Fruit fly (Drosophila melanogaster) whole organism, embryonic: ENCODE data around the gene lectin-37Db.

Experiments
- ATbp ChIP-seq: fragments of 200-800 bp; sonication (Bioruptor generic); optimal IDR thresholded peaks from 2 replicates; lab custom pipeline; 2017; ENCODE audit warnings: missing biosample characterization, mild to moderate bottlenecking, missing genetic modification characterization, missing genetic modification reagents
- Atf3 ChIP-seq: fragments of 200-800 bp; sonication (Bioruptor generic); optimal IDR thresholded peaks from 3 replicates; lab custom pipeline; 2016; ENCODE audit warnings: missing biosample characterization, missing genetic modification characterization
- BtbVII ChIP-seq: fragments of 200-800 bp; sonication (Bioruptor generic); optimal IDR thresholded peaks from 3 replicates; lab custom pipeline; 2017; ENCODE audit warnings: missing biosample characterization, mild to moderate bottlenecking, missing genetic modification characterization
- CG10321 ChIP-seq: fragments of 200-800 bp; sonication (Bioruptor generic); IDR thresholded peaks from 2 replicates; pipeline ENCODE4 v1.3.6; 2022; ENCODE audit warnings: missing biosample characterization, missing genetic modification characterization
- CG10565 ChIP-seq: fragments of 200-800 bp; sonication (Bioruptor generic); optimal IDR thresholded peaks from 3 replicates; lab custom pipeline; 2016; ENCODE audit warnings: missing biosample characterization, mild to moderate bottlenecking, missing genetic modification characterization
- CG11456 ChIP-seq: fragments of 200-800 bp; sonication (Bioruptor generic); IDR thresholded peaks from 3 replicates; pipeline ENCODE4 v1.3.6; 2022; ENCODE audit warnings: missing biosample characterization, missing genetic modification characterization
- CG11560 ChIP-seq: fragments of 200-800 bp; sonication (Bioruptor generic); IDR thresholded peaks from 3 replicates; pipeline ENCODE4 v1.3.6; 2022; ENCODE audit warnings: missing biosample characterization, missing genetic modification characterization
- CG12219 ChIP-seq: fragments of 200-800 bp; sonication (Bioruptor generic); optimal IDR thresholded peaks from 3 replicates; lab custom pipeline; 2018; ENCODE audit warnings: missing biosample characterization, mild to moderate bottlenecking, missing genetic modification characterization
- CG12391 ChIP-seq: fragments of 200-800 bp; sonication (Bioruptor generic); optimal IDR thresholded peaks from 3 replicates; lab custom pipeline; 2018; ENCODE audit warnings: missing biosample characterization, mild to moderate bottlenecking, missing genetic modification characterization, moderate library complexity
- CG1647 ChIP-seq: fragments of 200-800 bp; sonication (Bioruptor generic); optimal IDR thresholded peaks from 3 replicates; lab custom pipeline; 2016; ENCODE audit warnings: missing biosample characterization, missing genetic modification characterization
- CG17359 ChIP-seq: fragments of 200-800 bp; sonication (Bioruptor generic); optimal IDR thresholded peaks from 3 replicates; lab custom pipeline; 2018; ENCODE audit warnings: missing biosample characterization, mild to moderate bottlenecking, missing genetic modification characterization, moderate library complexity
- CG17912 ChIP-seq: fragments of 200-800 bp; sonication (Bioruptor generic); optimal IDR thresholded peaks from 2 replicates; lab custom pipeline; 2018; ENCODE audit warnings: missing biosample characterization, mild to moderate bottlenecking, missing genetic modification characterization
- CG31224 ChIP-seq: fragments of 200-800 bp; sonication (Bioruptor generic); IDR thresholded peaks from 2 replicates; pipeline ENCODE4 v1.3.6; 2022; ENCODE audit warnings: missing biosample characterization, missing genetic modification characterization
- CG34422 ChIP-seq: fragments of 200-800 bp; sonication (Bioruptor generic); IDR thresholded peaks from 3 replicates; pipeline ENCODE4 v1.3.6; 2022; ENCODE audit warnings: missing biosample characterization, missing genetic modification characterization
- CG4328 ChIP-seq: fragments of 200-800 bp; sonication (Bioruptor generic); optimal IDR thresholded peaks from 3 replicates; lab custom pipeline; 2017; ENCODE audit warnings: missing biosample characterization, missing genetic modification reagents, missing genetic modification characterization
- CG4854 ChIP-seq: fragments of 200-800 bp; sonication (Bioruptor generic); optimal IDR thresholded peaks from 2 replicates; lab custom pipeline; 2016; ENCODE audit warnings: missing biosample characterization, missing genetic modification characterization, inconsistent platforms
- Camta ChIP-seq: fragments of 200-800 bp; sonication (Bioruptor generic); optimal IDR thresholded peaks from 2 replicates; lab custom pipeline; 2016; ENCODE audit warnings: missing biosample characterization, missing genetic modification characterization
- D19B ChIP-seq: fragments of 200-800 bp; sonication (Bioruptor generic); optimal IDR thresholded peaks from 2 replicates; lab custom pipeline; 2017; ENCODE audit warnings: missing biosample characterization, mild to moderate bottlenecking, missing genetic modification characterization
- Dref ChIP-seq: fragments of 200-800 bp; sonication (Bioruptor generic); IDR thresholded peaks from 2 replicates; pipeline ENCODE4 v1.3.6; 2022; ENCODE audit warnings: missing biosample characterization, missing genetic modification characterization
- Ets97D ChIP-seq: fragments of 200-800 bp; sonication (Bioruptor generic); optimal IDR thresholded peaks from 3 replicates; lab custom pipeline; 2016; ENCODE audit warnings: missing biosample characterization, missing genetic modification characterization
- Fer3 ChIP-seq: fragments of 200-800 bp; sonication (Bioruptor generic); optimal IDR thresholded peaks from 2 replicates; lab custom pipeline; 2018; ENCODE audit warnings: missing biosample characterization, mild to moderate bottlenecking, missing genetic modification characterization, moderate library complexity
- GATAe ChIP-seq: fragments of 200-800 bp; sonication (Bioruptor generic); conservative IDR thresholded peaks from 2 replicates; pipeline ENCODE4 v1.3.6; 2022; ENCODE audit warnings: missing biosample characterization, missing genetic modification characterization
- HmgZ ChIP-seq: fragments of 200-800 bp; sonication (Bioruptor generic); optimal IDR thresholded peaks from 2 replicates; lab custom pipeline; 2018; ENCODE audit warnings: missing biosample characterization, mild to moderate bottlenecking, missing genetic modification characterization
- Hmr ChIP-seq: fragments of 200-800 bp; sonication (Bioruptor generic); optimal IDR thresholded peaks from 3 replicates; lab custom pipeline; 2017; ENCODE audit warnings: mild to moderate bottlenecking, missing biosample characterization, missing genetic modification reagents, missing genetic modification characterization
- Oaz ChIP-seq: fragments of 200-800 bp; sonication (Bioruptor generic); IDR thresholded peaks from 2 replicates; pipeline ENCODE4 v1.3.6; 2022; ENCODE audit warnings: missing biosample characterization, missing genetic modification characterization
- Oli ChIP-seq: fragments of 200-800 bp; sonication (Bioruptor generic); optimal IDR thresholded peaks from 2 replicates; lab custom pipeline; 2018; ENCODE audit warnings: missing biosample characterization, mild to moderate bottlenecking, missing genetic modification characterization, moderate library complexity
- Sry-δ ChIP-seq: fragments of 200-800 bp; sonication (Bioruptor generic); optimal IDR thresholded peaks from 2 replicates; lab custom pipeline; 2016; ENCODE audit warnings: missing biosample characterization, missing genetic modification characterization
- Vsx1 ChIP-seq: fragments of 200-800 bp; sonication (Bioruptor generic); optimal IDR thresholded peaks from 2 replicates; lab custom pipeline; 2017; ENCODE audit warnings: missing biosample characterization, mild to moderate bottlenecking, missing genetic modification characterization, missing genetic modification reagents
- bbx ChIP-seq: fragments of 200-800 bp; sonication (Bioruptor generic); IDR thresholded peaks from 2 replicates; pipeline ENCODE4 v1.3.6; 2022; ENCODE audit warnings: missing biosample characterization, missing genetic modification characterization; ENCODE audit not compliant: partially characterized antibody
- btn ChIP-seq: fragments of 200-800 bp; sonication (Bioruptor generic); optimal IDR thresholded peaks from 2 replicates; lab custom pipeline; 2016; ENCODE audit warnings: missing biosample characterization, missing genetic modification characterization
- corto ChIP-seq: fragments of 200-800 bp; sonication (Bioruptor generic); optimal IDR thresholded peaks from 2 replicates; lab custom pipeline; 2016; ENCODE audit warnings: missing biosample characterization, mild to moderate bottlenecking, missing genetic modification characterization, moderate library complexity
- crc ChIP-seq: fragments of 200-800 bp; sonication (Bioruptor generic); optimal IDR thresholded peaks from 2 replicates; lab custom pipeline; 2016; ENCODE audit warnings: missing biosample characterization, missing genetic modification characterization
- dmrt99B ChIP-seq: fragments of 200-800 bp; sonication (Bioruptor generic); optimal IDR thresholded peaks from 2 replicates; lab custom pipeline; 2018; ENCODE audit warnings: missing biosample characterization, mild to moderate bottlenecking, missing genetic modification characterization, moderate library complexity
- dpn ChIP-seq, 2 experiments: fragments of 200-800 bp; sonication (Bioruptor generic); optimal IDR thresholded peaks; 3 replicates each; lab custom pipeline; 2016; ENCODE audit warnings: missing biosample characterization in 2 of 2, missing genetic modification characterization in 2 of 2
- en ChIP-seq: fragments of 200-800 bp; sonication (Bioruptor generic); optimal IDR thresholded peaks from 2 replicates; lab custom pipeline; 2016; ENCODE audit warnings: missing biosample characterization, missing genetic modification characterization
- gro ChIP-seq: fragments of 200-800 bp; sonication (Bioruptor generic); optimal IDR thresholded peaks from 2 replicates; lab custom pipeline; 2016; ENCODE audit warnings: missing biosample characterization, missing genetic modification characterization
- ken ChIP-seq: fragments of 200-800 bp; sonication (Bioruptor generic); IDR thresholded peaks from 3 replicates; pipeline ENCODE4 v1.3.6; 2022; ENCODE audit warnings: missing biosample characterization, missing genetic modification characterization
- lilli ChIP-seq: fragments of 200-800 bp; sonication (Bioruptor generic); optimal IDR thresholded peaks from 3 replicates; lab custom pipeline; 2016; ENCODE audit warnings: missing biosample characterization, missing genetic modification characterization
- lov ChIP-seq, 2 experiments: fragments of 200-800 bp in 1 of 2; fragments of >200 bp in 1 of 2; sonication (Bioruptor generic) in 1 of 2; IDR thresholded peaks in 1 of 2; optimal IDR thresholded peaks in 1 of 2; 2 replicates in 1 of 2; 3 replicates in 1 of 2; pipeline versions ENCODE4 v1.3.6 to Lab custom; 2017 to 2022; ENCODE audit warnings: missing biosample characterization in 1 of 2, missing genetic modification characterization in 1 of 2
- otp ChIP-seq: fragments of 200-800 bp; sonication (Bioruptor generic); IDR thresholded peaks from 3 replicates; pipeline ENCODE4, ENCODE4 v1.3.6; 2022; ENCODE audit warnings: missing biosample characterization, missing genetic modification characterization
- pnt ChIP-seq: fragments of 200-800 bp; sonication (Bioruptor generic); optimal IDR thresholded peaks from 3 replicates; lab custom pipeline; 2016; ENCODE audit warnings: missing biosample characterization, missing genetic modification characterization
- pum ChIP-seq: fragments of 200-800 bp; sonication (Bioruptor generic); optimal IDR thresholded peaks from 2 replicates; lab custom pipeline; 2016; ENCODE audit warnings: missing biosample characterization, missing genetic modification characterization
- ranshi ChIP-seq: fragments of 200-800 bp; sonication (Bioruptor generic); IDR thresholded peaks from 2 replicates; pipeline ENCODE4 v1.3.6; 2022; ENCODE audit warnings: missing biosample characterization, missing genetic modification characterization
- rib ChIP-seq: fragments of 200-800 bp; sonication (Bioruptor generic); IDR thresholded peaks from 2 replicates; pipeline ENCODE4 v1.3.6; 2022; ENCODE audit warnings: missing biosample characterization, missing genetic modification characterization
- ro ChIP-seq: fragments of 200-800 bp; sonication (Bioruptor generic); IDR thresholded peaks from 2 replicates; pipeline ENCODE4 v1.3.6; 2022; ENCODE audit warnings: missing biosample characterization, missing genetic modification characterization
- shn ChIP-seq: fragments of 200-800 bp; sonication (Bioruptor generic); optimal IDR thresholded peaks from 3 replicates; lab custom pipeline; 2016; ENCODE audit warnings: missing biosample characterization, missing genetic modification characterization
- stwl ChIP-seq: fragments of 200-800 bp; sonication (Bioruptor generic); optimal IDR thresholded peaks from 3 replicates; lab custom pipeline; 2018; ENCODE audit warnings: missing biosample characterization, mild to moderate bottlenecking, missing genetic modification characterization, moderate library complexity
- trem ChIP-seq: fragments of 200-800 bp; optimal IDR thresholded peaks from 3 replicates; lab custom pipeline; 2019; ENCODE audit warnings: missing biosample characterization, mild to moderate bottlenecking, missing genetic modification characterization, moderate library complexity
- unpg ChIP-seq: fragments of 200-800 bp; sonication (Bioruptor generic); optimal IDR thresholded peaks from 3 replicates; lab custom pipeline; 2018; ENCODE audit warnings: missing biosample characterization, mild to moderate bottlenecking, missing genetic modification characterization, moderate library complexity

Gene lectin-37Db

dm6 chr2L:19425765-19426329, 7.0 kb downstream of the lectin-37Db start (continued):
- peak; percentile 42 for TF ChIP-seq shn (GFP tag; lab: Kevin White, UChicago)
- TF ChIP-seq ro (GFP tag; lab: Robert Waterston, UW), result no peak
- peak; percentile 74 for TF ChIP-seq Oli (tag; lab: Kevin White, UChicago)
- no peak for TF ChIP-seq Ets97D (GFP tag; lab: Kevin White, UChicago)
- peak; percentile 45 for TF ChIP-seq CG4854 (GFP tag; lab: Kevin White, UChicago)
- peak; percentile 3 for TF ChIP-seq btn (GFP tag; lab: Kevin White, UChicago)
- TF ChIP-seq Hmr (GFP tag; lab: Kevin White, UChicago), result peak; percentile 69
- TF ChIP-seq Oaz, result peak; percentile 23; the same call in 1 of the 2 replicates
- peak; percentile 73 for TF ChIP-seq CG17912 (GFP tag; lab: Kevin White, UChicago)
- TF ChIP-seq stwl, result peak; percentile 15
- no peak for TF ChIP-seq Sry-δ
- peak; percentile 65 for TF ChIP-seq BtbVII
- peak; percentile 78 for TF ChIP-seq unpg (GFP tag; lab: Kevin White, UChicago)
- peak; percentile 58 to 64 for TF ChIP-seq dpn (GFP tag; optimal IDR thresholded peaks at IDR 0.05; lab: Kevin White, UChicago)
- TF ChIP-seq lov (optimal IDR thresholded peaks at IDR 0.05; lab: Kevin White, UChicago), result no peak
- peak; percentile 72; the same call in 2 of the 3 replicates for TF ChIP-seq lov (GFP tag; IDR thresholded peaks at IDR 0.05; lab: Robert Waterston, UW)
- peak; percentile 57 for TF ChIP-seq trem (tag; lab: Kevin White, UChicago)
- TF ChIP-seq bbx (GFP tag; lab: Robert Waterston, UW), result no peak
- TF ChIP-seq CG11560 (tag; lab: Robert Waterston, UW), result 0 out of 3 replicates have a peak, but pooled peaks have one; percentile 11
- no peak for TF ChIP-seq Dref (GFP tag; lab: Robert Waterston, UW)
- peak; percentile 52 for TF ChIP-seq Camta (GFP tag; lab: Kevin White, UChicago)
- no peak for TF ChIP-seq HmgZ (tag; lab: Kevin White, UChicago)
- TF ChIP-seq crc (GFP tag; lab: Kevin White, UChicago), result peak; percentile 19
- no peak for TF ChIP-seq CG10321
- peak; percentile 78 for TF ChIP-seq dmrt99B (tag; lab: Kevin White, UChicago)
- TF ChIP-seq CG12391 (tag; lab: Kevin White, UChicago), result peak; percentile 74
- peak; percentile 73 for TF ChIP-seq ranshi
- TF ChIP-seq corto, result peak; percentile 11
- peak; percentile 47 for TF ChIP-seq CG12219
- TF ChIP-seq CG10565, result peak; percentile 20
- TF ChIP-seq CG31224, result peak; percentile 38; the same call in 1 of the 2 replicates
- peak; percentile 69 for TF ChIP-seq CG17359 (tag; lab: Kevin White, UChicago)
- peak; percentile 58 for TF ChIP-seq pum (GFP tag; lab: Kevin White, UChicago)
- TF ChIP-seq Fer3 (tag; lab: Kevin White, UChicago), result peak; percentile 71
- peak; percentile 94 for TF ChIP-seq otp
- TF ChIP-seq rib, result no peak; the same call in 1 of the 2 replicates
- TF ChIP-seq Vsx1 (GFP tag; lab: Kevin White, UChicago), result peak; percentile 88
- TF ChIP-seq Atf3, result peak; percentile 25
- TF ChIP-seq ATbp (GFP tag; lab: Kevin White, UChicago), result peak; percentile 60
- peak; percentile 27 for TF ChIP-seq gro (GFP tag; lab: Kevin White, UChicago)
- TF ChIP-seq en (GFP tag; lab: Kevin White, UChicago), result peak; percentile 73
- no peak for TF ChIP-seq CG1647
- TF ChIP-seq CG11456 (GFP tag; lab: Robert Waterston, UW), result peak; percentile 70; the same call in 2 of the 3 replicates
- peak; percentile 43; the same call in 1 of the 2 replicates for TF ChIP-seq GATAe (GFP tag; lab: Robert Waterston, UW)
- TF ChIP-seq CG4328 (GFP tag; lab: Kevin White, UChicago), result peak; percentile 34
- TF ChIP-seq pnt, result peak; percentile 55
- peak; percentile 78 for TF ChIP-seq lilli (GFP tag; lab: Kevin White, UChicago)
- peak; percentile 51; the same call in 1 of the 3 replicates for TF ChIP-seq ken
- TF ChIP-seq D19B (GFP tag; lab: Kevin White, UChicago), result peak; percentile 38
- peak; percentile 55; the same call in 2 of the 3 replicates for TF ChIP-seq CG34422 (GFP tag; lab: Robert Waterston, UW)
